Fruit fly (Drosophila melanogaster) whole organism, embryonic: Measurements from ENCODE around the gene lap.

Experiments
- Aef1 ChIP-seq: fragments of 200-800 bp; sonication (Bioruptor generic); IDR thresholded peaks from 3 replicates; pipeline ENCODE4 v1.3.6; 2022; ENCODE audit warnings: missing biosample characterization, missing genetic modification characterization
- CG10543 ChIP-seq: fragments of 200-800 bp; sonication (Bioruptor generic); optimal IDR thresholded peaks from 3 replicates; lab custom pipeline; 2017; ENCODE audit warnings: missing biosample characterization, mild to moderate bottlenecking, missing genetic modification characterization, moderate library complexity
- CG11085 ChIP-seq: fragments of 200-800 bp; sonication (Bioruptor generic); IDR thresholded peaks from 2 replicates; pipeline ENCODE4 v1.3.6; 2022; ENCODE audit warnings: missing biosample characterization, missing genetic modification characterization
- CG12299 ChIP-seq: fragments of 200-800 bp; sonication (Bioruptor generic); optimal IDR thresholded peaks from 2 replicates; lab custom pipeline; 2018; ENCODE audit warnings: missing biosample characterization, mild to moderate bottlenecking, missing genetic modification characterization
- CG13123 ChIP-seq: fragments of 200-800 bp; sonication (Bioruptor generic); optimal IDR thresholded peaks from 2 replicates; lab custom pipeline; 2016; ENCODE audit warnings: missing biosample characterization, missing genetic modification characterization
- CG13287 ChIP-seq: fragments of 200-800 bp; sonication (Bioruptor generic); IDR thresholded peaks from 2 replicates; pipeline ENCODE4 v1.3.6; 2022; ENCODE audit warnings: missing biosample characterization, missing genetic modification characterization; ENCODE audit not compliant: partially characterized antibody
- CG13624 ChIP-seq: fragments of 200-800 bp; sonication (Bioruptor generic); optimal IDR thresholded peaks from 2 replicates; lab custom pipeline; 2016; ENCODE audit warnings: missing biosample characterization, missing genetic modification characterization
- CG14965 ChIP-seq: fragments of 200-800 bp; sonication (Bioruptor generic); optimal IDR thresholded peaks from 2 replicates; lab custom pipeline; 2016; ENCODE audit warnings: missing biosample characterization, missing genetic modification characterization, borderline replicate concordance
- CG16779 ChIP-seq: fragments of 200-800 bp; sonication (Bioruptor generic); IDR thresholded peaks from 2 replicates; pipeline ENCODE4 v1.3.6; 2022; ENCODE audit warnings: missing biosample characterization, missing genetic modification characterization
- CG33557 ChIP-seq: fragments of 200-800 bp; sonication (Bioruptor generic); optimal IDR thresholded peaks from 2 replicates; lab custom pipeline; 2019; ENCODE audit warnings: missing biosample characterization, mild to moderate bottlenecking, missing genetic modification characterization, moderate library complexity
- CG3847 ChIP-seq: fragments of 200-800 bp; sonication (Bioruptor generic); IDR thresholded peaks from 2 replicates; pipeline ENCODE4 v1.3.6; 2022; ENCODE audit warnings: missing biosample characterization, missing genetic modification characterization
- CG4424 ChIP-seq: fragments of 200-800 bp; sonication (Bioruptor generic); optimal IDR thresholded peaks from 3 replicates; lab custom pipeline; 2016; ENCODE audit warnings: missing biosample characterization, missing genetic modification characterization
- CG5180 ChIP-seq: fragments of 200-800 bp; sonication (Bioruptor generic); optimal IDR thresholded peaks from 3 replicates; lab custom pipeline; 2017; ENCODE audit warnings: missing biosample characterization, missing genetic modification characterization, mild to moderate bottlenecking, moderate library complexity, missing genetic modification reagents
- CG7372 ChIP-seq: fragments of 200-800 bp; sonication (Bioruptor generic); IDR thresholded peaks from 2 replicates; pipeline ENCODE4 v1.3.6; 2022; ENCODE audit warnings: missing biosample characterization, missing genetic modification characterization
- CG8290 ChIP-seq, 3 experiments: fragments of 200-800 bp; sonication (Bioruptor generic); optimal IDR thresholded peaks; 2 replicates each; lab custom pipeline; 2016 to 2019; ENCODE audit warnings: missing biosample characterization in 3 of 3, missing genetic modification characterization in 3 of 3, mild to moderate bottlenecking in 2 of 3, moderate library complexity in 1 of 3
- CG8924 ChIP-seq: fragments of 200-800 bp; optimal IDR thresholded peaks from 3 replicates; lab custom pipeline; 2019; ENCODE audit warnings: missing biosample characterization, mild to moderate bottlenecking, missing genetic modification characterization, moderate library complexity
- CG9876 ChIP-seq: fragments of 200-800 bp; sonication (Bioruptor generic); optimal IDR thresholded peaks from 2 replicates; lab custom pipeline; 2016; ENCODE audit warnings: missing biosample characterization, missing genetic modification characterization
- D19B ChIP-seq: fragments of 200-800 bp; sonication (Bioruptor generic); optimal IDR thresholded peaks from 2 replicates; lab custom pipeline; 2017; ENCODE audit warnings: missing biosample characterization, mild to moderate bottlenecking, missing genetic modification characterization
- Dp ChIP-seq: fragments of 200-800 bp; sonication (Bioruptor generic); optimal IDR thresholded peaks from 2 replicates; lab custom pipeline; 2018; ENCODE audit warnings: missing biosample characterization, mild to moderate bottlenecking, missing genetic modification characterization, moderate library complexity
- Gsc ChIP-seq: fragments of 200-800 bp; sonication (Bioruptor generic); IDR thresholded peaks from 2 replicates; pipeline ENCODE4 v1.3.6; 2022; ENCODE audit warnings: missing biosample characterization, missing genetic modification characterization
- Gug ChIP-seq: fragments of 200-800 bp; sonication (Bioruptor generic); IDR thresholded peaks from 4 replicates; pipeline ENCODE4 v1.3.6; 2022; ENCODE audit warnings: missing biosample characterization, missing genetic modification characterization
- Hey ChIP-seq: fragments of 200-800 bp; sonication (Bioruptor generic); optimal IDR thresholded peaks from 3 replicates; lab custom pipeline; 2018; ENCODE audit warnings: missing biosample characterization, mild to moderate bottlenecking, missing genetic modification characterization
- Lim3 ChIP-seq: fragments of 200-800 bp; sonication (Bioruptor generic); IDR thresholded peaks from 2 replicates; pipeline ENCODE4 v1.3.6; 2022; ENCODE audit warnings: missing biosample characterization, missing genetic modification characterization
- Lpt ChIP-seq: fragments of >200 bp; optimal IDR thresholded peaks from 2 replicates; lab custom pipeline; 2018; ENCODE audit warnings: missing biosample characterization, missing genetic modification characterization
- MTF-1 ChIP-seq: fragments of 200-800 bp; sonication (Bioruptor generic); optimal IDR thresholded peaks from 2 replicates; lab custom pipeline; 2018; ENCODE audit warnings: missing biosample characterization, mild to moderate bottlenecking, missing genetic modification characterization, borderline replicate concordance
- PHDP ChIP-seq: fragments of 200-800 bp; sonication (Bioruptor generic); optimal IDR thresholded peaks from 3 replicates; lab custom pipeline; 2018; ENCODE audit warnings: missing biosample characterization, mild to moderate bottlenecking, missing genetic modification characterization, moderate library complexity
- Poxn ChIP-seq: fragments of 200-800 bp; sonication (Bioruptor generic); IDR thresholded peaks from 2 replicates; pipeline ENCODE4 v1.3.6; 2022; ENCODE audit warnings: missing biosample characterization, missing genetic modification characterization
- Six4 ChIP-seq: fragments of 200-800 bp; sonication (Bioruptor generic); optimal IDR thresholded peaks from 2 replicates; lab custom pipeline; 2016; ENCODE audit warnings: missing biosample characterization, missing genetic modification characterization
- Taf1 ChIP-seq: fragments of 200-800 bp; sonication (Bioruptor generic); IDR thresholded peaks from 2 replicates; pipeline ENCODE4 v1.3.6; 2022; ENCODE audit warnings: missing biosample characterization, missing genetic modification characterization
- Usf ChIP-seq: fragments of 200-800 bp; sonication (Bioruptor generic); optimal IDR thresholded peaks from 2 replicates; lab custom pipeline; 2017; ENCODE audit warnings: missing genotype, missing biosample characterization, missing genetic modification characterization
- Vsx1 ChIP-seq: fragments of 200-800 bp; sonication (Bioruptor generic); optimal IDR thresholded peaks from 2 replicates; lab custom pipeline; 2017; ENCODE audit warnings: missing biosample characterization, mild to moderate bottlenecking, missing genetic modification characterization, missing genetic modification reagents
- ap ChIP-seq: fragments of 200-800 bp; sonication (Bioruptor generic); IDR thresholded peaks from 2 replicates; pipeline ENCODE4 v1.3.6; 2022; ENCODE audit warnings: missing biosample characterization, missing genetic modification characterization
- ase ChIP-seq: fragments of 200-800 bp; sonication (Bioruptor generic); IDR thresholded peaks from 3 replicates; pipeline ENCODE4 v1.3.6; 2022; ENCODE audit warnings: missing biosample characterization, missing genetic modification characterization
- cas ChIP-seq: fragments of 200-800 bp; sonication (Bioruptor generic); IDR thresholded peaks from 2 replicates; pipeline ENCODE4 v1.3.6; 2022; ENCODE audit warnings: missing biosample characterization, missing genetic modification characterization
- cg ChIP-seq: fragments of 200-800 bp; sonication (Bioruptor generic); optimal IDR thresholded peaks from 3 replicates; lab custom pipeline; 2019; ENCODE audit warnings: missing biosample characterization, mild to moderate bottlenecking, missing genetic modification characterization, moderate library complexity
- dan ChIP-seq: fragments of 200-800 bp; sonication (Bioruptor generic); IDR thresholded peaks from 2 replicates; pipeline ENCODE4 v1.3.6; 2022; ENCODE audit warnings: missing biosample characterization, missing genetic modification characterization
- dati ChIP-seq: fragments of 200-800 bp; sonication (Bioruptor generic); IDR thresholded peaks from 2 replicates; pipeline ENCODE4 v1.3.6; 2022; ENCODE audit warnings: missing biosample characterization, missing genetic modification characterization
- dimm ChIP-seq: fragments of 200-800 bp; sonication (Bioruptor generic); IDR thresholded peaks from 2 replicates; pipeline ENCODE4 v1.3.6; 2022; ENCODE audit warnings: missing biosample characterization, missing genetic modification characterization
- fu2 ChIP-seq: fragments of 200-800 bp; sonication (Bioruptor generic); optimal IDR thresholded peaks from 2 replicates; lab custom pipeline; 2016; ENCODE audit warnings: missing biosample characterization, missing genetic modification characterization
- jigr1 ChIP-seq: fragments of 200-800 bp; sonication (Bioruptor generic); IDR thresholded peaks from 3 replicates; pipeline ENCODE4 v1.3.6; 2022; ENCODE audit warnings: missing biosample characterization, missing genetic modification characterization
- knrl ChIP-seq: fragments of 200-800 bp; sonication (Bioruptor generic); IDR thresholded peaks from 3 replicates; pipeline ENCODE4 v1.3.6; 2022; ENCODE audit warnings: missing biosample characterization, missing genetic modification characterization; ENCODE audit not compliant: partially characterized antibody
- luna ChIP-seq: fragments of 200-800 bp; sonication (Bioruptor generic); optimal IDR thresholded peaks from 2 replicates; lab custom pipeline; 2016; ENCODE audit warnings: missing biosample characterization, missing genetic modification characterization
- pnt ChIP-seq: fragments of 200-800 bp; sonication (Bioruptor generic); optimal IDR thresholded peaks from 3 replicates; lab custom pipeline; 2016; ENCODE audit warnings: missing biosample characterization, missing genetic modification characterization
- psq ChIP-seq: fragments of 200-800 bp; sonication (Bioruptor generic); optimal IDR thresholded peaks from 2 replicates; lab custom pipeline; 2017; ENCODE audit warnings: missing biosample characterization, missing genetic modification characterization
- repo ChIP-seq: fragments of 200-800 bp; sonication (Bioruptor generic); optimal IDR thresholded peaks from 2 replicates; lab custom pipeline; 2016; ENCODE audit warnings: missing biosample characterization, missing genetic modification characterization
- sens-2 ChIP-seq: fragments of 200-800 bp; sonication (Bioruptor generic); IDR thresholded peaks from 2 replicates; pipeline ENCODE4 v1.3.6; 2022; ENCODE audit warnings: missing biosample characterization, missing genetic modification characterization
- sqz ChIP-seq: fragments of 200-800 bp; sonication (Bioruptor generic); optimal IDR thresholded peaks from 3 replicates; lab custom pipeline; 2018; ENCODE audit warnings: missing biosample characterization, mild to moderate bottlenecking, missing genetic modification characterization
- twi ChIP-seq: fragments of 200-800 bp; optimal IDR thresholded peaks from 2 replicates; lab custom pipeline; 2019; ENCODE audit warnings: missing biosample characterization, mild to moderate bottlenecking, missing genetic modification characterization, moderate library complexity
- unc-4 ChIP-seq: fragments of 200-800 bp; sonication (Bioruptor generic); IDR thresholded peaks from 2 replicates; pipeline ENCODE4 v1.3.6; 2022; ENCODE audit warnings: missing biosample characterization, missing genetic modification characterization; ENCODE audit not compliant: partially characterized antibody

lap gene

dm6 chr3R:7150544-7151406 lies 36.0 kb upstream of the lap start, which contains the start of the genes gfzf and Sas-4 (continued):
- TF ChIP-seq D19B (GFP tag; lab: Kevin White, UChicago) (peak; percentile 34), twi (tag; lab: Kevin White, UChicago) (peak; percentile 27), CG5180 (GFP tag; lab: Kevin White, UChicago) (no peak), CG9876 (GFP tag; lab: Kevin White, UChicago) (peak; percentile 20), Gsc (GFP tag; lab: Robert Waterston, UW) (no peak; the same call in 1 of the 2 replicates), Hey (no peak), CG8924 (tag; lab: Kevin White, UChicago) (peak; percentile 47), CG12299 (tag; lab: Kevin White, UChicago) (no peak), ap (GFP tag; lab: Robert Waterston, UW) (no peak), CG7372 (GFP tag; lab: Robert Waterston, UW) (peak; percentile 20), CG13624 (peak; percentile 3), dimm (GFP tag; lab: Robert Waterston, UW) (no peak), Gug (GFP tag; lab: Robert Waterston, UW) (peak; percentile 47; the same call in 2 of the 4 replicates), CG4424 (peak; percentile 68), CG10543 (GFP tag; lab: Kevin White, UChicago) (peak; percentile 57), fu2 (GFP tag; lab: Kevin White, UChicago) (peak; percentile 10), Lim3 (GFP tag; lab: Robert Waterston, UW) (0 out of 2 replicates have a peak, but pooled peaks have one; percentile 27), ase (GFP tag; lab: Robert Waterston, UW) (no peak), CG8290 (GFP tag; optimal IDR thresholded peaks at IDR 0.05; lab: Kevin White, UChicago) (no peak), CG8290 (tag; optimal IDR thresholded peaks at IDR 0.05; lab: Kevin White, UChicago) (no peak), CG13287 (GFP tag; lab: Robert Waterston, UW) (no peak; the same call in 1 of the 2 replicates), sens-2 (GFP tag; lab: Robert Waterston, UW) (0 out of 2 replicates have a peak, but pooled peaks have one; percentile 35), Aef1 (GFP tag; lab: Robert Waterston, UW) (peak; percentile 73), sqz (GFP tag; lab: Kevin White, UChicago) (no peak), CG14965 (GFP tag; lab: Kevin White, UChicago) (no peak), knrl (GFP tag; lab: Robert Waterston, UW) (no peak), dati (GFP tag; lab: Robert Waterston, UW) (no peak), Taf1 (GFP tag; lab: Robert Waterston, UW) (peak; percentile 48), unc-4 (GFP tag; lab: Robert Waterston, UW) (no peak), Usf (GFP tag; lab: Kevin White, UChicago) (peak; percentile 64), pnt (GFP tag; lab: Kevin White, UChicago) (peak; percentile 53), jigr1 (GFP tag; lab: Robert Waterston, UW) (0 out of 3 replicates have a peak, but pooled peaks have one; percentile 35), CG3847 (GFP tag; lab: Robert Waterston, UW) (peak; percentile 80), luna (GFP tag; lab: Kevin White, UChicago) (peak; percentile 36), MTF-1 (GFP tag; lab: Kevin White, UChicago) (no peak), Poxn (0 out of 2 replicates have a peak, but pooled peaks have one; percentile 18), cg (no peak), Lpt (GFP tag; lab: Kevin White, UChicago) (no peak), repo (no peak), cas (GFP tag; lab: Robert Waterston, UW) (no peak), CG16779 (GFP tag; lab: Robert Waterston, UW) (no peak), CG13123 (GFP tag; lab: Kevin White, UChicago) (peak; percentile 29), CG33557 (GFP tag; lab: Kevin White, UChicago) (peak; percentile 38), Dp (GFP tag; lab: Kevin White, UChicago) (peak; percentile 63), Vsx1 (GFP tag; lab: Kevin White, UChicago) (no peak), PHDP (tag; lab: Kevin White, UChicago) (peak; percentile 5), Six4 (peak; percentile 38), psq (GFP tag; lab: Kevin White, UChicago) (no peak), dan (GFP tag; lab: Robert Waterston, UW) (no peak), CG11085 (peak; percentile 68)
